Worm (Caenorhabditis elegans): ENCODE results near the gene ztf-1.

ztf-1 gene

ce11 chrIII:8754682-8755081 lies 37.5 kb downstream of the ztf-1 start, which contains the start of gene tomm-70:
Gene tomm-70 (minus strand): TSS chrIII:8754750.
- TF ChIP-seq ets-7 (tag; optimal IDR thresholded peaks at IDR 0.05) (no peak), scrt-1 (GFP tag; IDR thresholded peaks at IDR 0.05) (no peak), hnd-1 (tag; optimal IDR thresholded peaks at IDR 0.05) (no peak)

- no peak for TF ChIP-seq ceh-13 (GFP tag; optimal IDR thresholded peaks at IDR 0.05)
- no peak for TF ChIP-seq tbx-37 (GFP tag; conservative IDR thresholded peaks at IDR 0.05)
- no peak for TF ChIP-seq scrt-1 (GFP tag; IDR thresholded peaks at IDR 0.05)
- TF ChIP-seq hmbx-1 (tag; optimal IDR thresholded peaks at IDR 0.05): no peak
- no peak for TF ChIP-seq tbx-11 (GFP tag; IDR thresholded peaks at IDR 0.05)
- no peak for TF ChIP-seq ama-1 (optimal IDR thresholded peaks at IDR 0.05)
- TF ChIP-seq B0310.2 (tag; optimal IDR thresholded peaks at IDR 0.05): no peak
- no peak for TF ChIP-seq tra-4 (tag; optimal IDR thresholded peaks at IDR 0.05)
- TF ChIP-seq ceh-36 (tag; optimal IDR thresholded peaks at IDR 0.05): no peak
- no peak for TF ChIP-seq hmg-4 (GFP tag; optimal IDR thresholded peaks at IDR 0.05)
- no peak for TF ChIP-seq sea-1 (GFP tag; conservative IDR thresholded peaks at IDR 0.05)
- no peak for TF ChIP-seq ets-7 (tag; optimal IDR thresholded peaks at IDR 0.05)
- TF ChIP-seq aly-1 (tag; optimal IDR thresholded peaks at IDR 0.05): no peak
- no peak for TF ChIP-seq hnd-1 (tag; optimal IDR thresholded peaks at IDR 0.05)
- no peak for TF ChIP-seq flt-1 (GFP tag; IDR thresholded peaks at IDR 0.05)
- TF ChIP-seq F13C5.2 (tag; optimal IDR thresholded peaks at IDR 0.05): no peak
- TF ChIP-seq pes-1 (GFP tag; IDR thresholded peaks at IDR 0.05): no peak
Observed at ce11 chrIII:8750606-8751005, 41.5 kb downstream of the ztf-1 start, which contains the start of gene ugtp-1. Gene ugtp-1 (minus strand): TSS chrIII:8750706.

ce11 chrIII:8749487-8749886 lies 42.7 kb downstream of the ztf-1 start, which contains the start of gene sma-2:
Gene sma-2 (plus strand): TSS chrIII:8749680.
- no peak for TF ChIP-seq ceh-36 (tag; optimal IDR thresholded peaks at IDR 0.05)
- TF ChIP-seq aly-1 (tag; optimal IDR thresholded peaks at IDR 0.05): no peak
- TF ChIP-seq hmbx-1 (tag; optimal IDR thresholded peaks at IDR 0.05): no peak
- TF ChIP-seq hmg-4 (GFP tag; optimal IDR thresholded peaks at IDR 0.05): no peak
- TF ChIP-seq B0310.2 (tag; optimal IDR thresholded peaks at IDR 0.05): no peak
- no peak for TF ChIP-seq flt-1 (GFP tag; IDR thresholded peaks at IDR 0.05)
- no peak for TF ChIP-seq tbx-11 (GFP tag; IDR thresholded peaks at IDR 0.05)
- TF ChIP-seq ets-7 (tag; optimal IDR thresholded peaks at IDR 0.05): no peak
- TF ChIP-seq ama-1 (optimal IDR thresholded peaks at IDR 0.05): no peak
- no peak for TF ChIP-seq F13C5.2 (tag; optimal IDR thresholded peaks at IDR 0.05)
- TF ChIP-seq scrt-1 (GFP tag; IDR thresholded peaks at IDR 0.05): no peak
- TF ChIP-seq pes-1 (GFP tag; IDR thresholded peaks at IDR 0.05): no peak

- TF ChIP-seq ets-7 (tag; optimal IDR thresholded peaks at IDR 0.05) (no peak), tra-4 (tag; optimal IDR thresholded peaks at IDR 0.05) (no peak), hmg-4 (GFP tag; optimal IDR thresholded peaks at IDR 0.05) (no peak), aly-1 (tag; optimal IDR thresholded peaks at IDR 0.05) (no peak), tbx-37 (GFP tag; conservative IDR thresholded peaks at IDR 0.05) (no peak), tbx-11 (GFP tag; IDR thresholded peaks at IDR 0.05) (no peak), pes-1 (GFP tag; IDR thresholded peaks at IDR 0.05) (no peak), F13C5.2 (tag; optimal IDR thresholded peaks at IDR 0.05) (no peak), ceh-13 (GFP tag; optimal IDR thresholded peaks at IDR 0.05) (no peak), hmbx-1 (tag; optimal IDR thresholded peaks at IDR 0.05) (no peak), ama-1 (optimal IDR thresholded peaks at IDR 0.05) (no peak), flt-1 (GFP tag; IDR thresholded peaks at IDR 0.05) (no peak), B0310.2 (tag; optimal IDR thresholded peaks at IDR 0.05) (no peak), ceh-36 (tag; optimal IDR thresholded peaks at IDR 0.05) (no peak), hnd-1 (tag; optimal IDR thresholded peaks at IDR 0.05) (no peak), sea-1 (GFP tag; conservative IDR thresholded peaks at IDR 0.05) (no peak)
Observed at ce11 chrIII:8748620-8749019, 43.5 kb downstream of the ztf-1 start.

- TF ChIP-seq tra-4 (tag; optimal IDR thresholded peaks at IDR 0.05) (no peak), tbx-37 (GFP tag; conservative IDR thresholded peaks at IDR 0.05) (no peak), tbx-11 (GFP tag; IDR thresholded peaks at IDR 0.05) (no peak), pes-1 (GFP tag; IDR thresholded peaks at IDR 0.05) (no peak), flt-1 (GFP tag; IDR thresholded peaks at IDR 0.05) (no peak), scrt-1 (GFP tag; IDR thresholded peaks at IDR 0.05) (no peak), hmbx-1 (tag; optimal IDR thresholded peaks at IDR 0.05) (no peak), hnd-1 (tag; optimal IDR thresholded peaks at IDR 0.05) (no peak), F13C5.2 (tag; optimal IDR thresholded peaks at IDR 0.05) (no peak), ets-7 (tag; optimal IDR thresholded peaks at IDR 0.05) (no peak), ama-1 (optimal IDR thresholded peaks at IDR 0.05) (no peak), ceh-36 (tag; optimal IDR thresholded peaks at IDR 0.05) (no peak), ceh-13 (GFP tag; optimal IDR thresholded peaks at IDR 0.05) (no peak), hmg-4 (GFP tag; optimal IDR thresholded peaks at IDR 0.05) (no peak), aly-1 (tag; optimal IDR thresholded peaks at IDR 0.05) (no peak)
Observed at ce11 chrIII:8745214-8745613, 46.9 kb downstream of the ztf-1 start.

ce11 chrIII:8744765-8745164 lies 47.4 kb downstream of the ztf-1 start:
- TF ChIP-seq tbx-11 (GFP tag; IDR thresholded peaks at IDR 0.05) (no peak), B0310.2 (tag; optimal IDR thresholded peaks at IDR 0.05) (no peak), ama-1 (optimal IDR thresholded peaks at IDR 0.05) (no peak), ceh-13 (GFP tag; optimal IDR thresholded peaks at IDR 0.05) (no peak), aly-1 (tag; optimal IDR thresholded peaks at IDR 0.05) (no peak), sea-1 (GFP tag; conservative IDR thresholded peaks at IDR 0.05) (no peak), F13C5.2 (tag; optimal IDR thresholded peaks at IDR 0.05) (no peak), hnd-1 (tag; optimal IDR thresholded peaks at IDR 0.05) (no peak), flt-1 (GFP tag; IDR thresholded peaks at IDR 0.05) (no peak), hmbx-1 (tag; optimal IDR thresholded peaks at IDR 0.05) (no peak), scrt-1 (GFP tag; IDR thresholded peaks at IDR 0.05) (no peak), tra-4 (tag; optimal IDR thresholded peaks at IDR 0.05) (no peak), pes-1 (GFP tag; IDR thresholded peaks at IDR 0.05) (no peak), hmg-4 (GFP tag; optimal IDR thresholded peaks at IDR 0.05) (no peak), ets-7 (tag; optimal IDR thresholded peaks at IDR 0.05) (no peak), ceh-36 (tag; optimal IDR thresholded peaks at IDR 0.05) (no peak), tbx-37 (GFP tag; conservative IDR thresholded peaks at IDR 0.05) (no peak)

ce11 chrIII:8743796-8744404 lies 48.3 kb downstream of the ztf-1 start, which contains the start of gene ZK370.6:
Gene ZK370.6 (minus strand): TSS chrIII:8743846.
- no peak for TF ChIP-seq tbx-37 (GFP tag; conservative IDR thresholded peaks at IDR 0.05)
- no peak for TF ChIP-seq B0310.2 (tag; optimal IDR thresholded peaks at IDR 0.05)
- no peak for TF ChIP-seq hnd-1 (tag; optimal IDR thresholded peaks at IDR 0.05)
- no peak for TF ChIP-seq tra-4 (tag; optimal IDR thresholded peaks at IDR 0.05)
- TF ChIP-seq aly-1 (tag; optimal IDR thresholded peaks at IDR 0.05): no peak
- TF ChIP-seq pes-1 (GFP tag; IDR thresholded peaks at IDR 0.05): no peak
- TF ChIP-seq tbx-11 (GFP tag; IDR thresholded peaks at IDR 0.05): no peak
- TF ChIP-seq F13C5.2 (tag; optimal IDR thresholded peaks at IDR 0.05): no peak
- no peak for TF ChIP-seq ets-7 (tag; optimal IDR thresholded peaks at IDR 0.05)
- TF ChIP-seq ceh-13 (GFP tag; optimal IDR thresholded peaks at IDR 0.05): no peak
- no peak for TF ChIP-seq scrt-1 (GFP tag; IDR thresholded peaks at IDR 0.05)
- no peak for TF ChIP-seq hmbx-1 (tag; optimal IDR thresholded peaks at IDR 0.05)
- TF ChIP-seq ama-1 (optimal IDR thresholded peaks at IDR 0.05): no peak
- no peak for TF ChIP-seq flt-1 (GFP tag; IDR thresholded peaks at IDR 0.05)
- TF ChIP-seq sea-1 (GFP tag; conservative IDR thresholded peaks at IDR 0.05): no peak
- no peak for TF ChIP-seq ceh-36 (tag; optimal IDR thresholded peaks at IDR 0.05)
- TF ChIP-seq hmg-4 (GFP tag; optimal IDR thresholded peaks at IDR 0.05): no peak
